Worm (Caenorhabditis elegans): ENCODE results near the gene qns-1.

The qns-1 gene

DNA sequence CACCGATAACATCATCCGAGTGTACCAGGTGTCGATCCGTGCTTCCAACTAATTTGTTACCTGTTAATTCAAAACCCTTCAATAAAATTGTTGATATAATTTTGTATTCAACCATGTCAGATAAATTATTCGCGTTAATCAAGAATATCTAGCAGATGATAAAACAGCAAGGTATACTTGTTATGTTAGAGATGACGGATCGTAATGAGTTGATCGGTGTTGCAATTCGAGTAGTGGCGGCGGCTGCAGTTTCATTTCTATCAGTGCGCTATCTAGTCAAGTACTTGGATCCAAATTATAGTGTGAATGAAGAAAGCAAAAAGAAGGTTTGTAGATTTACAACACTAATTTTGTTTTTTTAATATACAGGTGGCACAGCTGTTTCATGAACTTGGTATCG, 41.3 kb downstream of the qns-1 start, which contains the start of gene mspn-1:
Gene mspn-1 (plus strand): TSS at position 190 of the 400 bp plus-strand sequence.
- no peak for TF ChIP-seq unc-62 (GFP tag; optimal IDR thresholded peaks at IDR 0.05)

- TF ChIP-seq unc-62 (GFP tag; optimal IDR thresholded peaks at IDR 0.05): no peak
Measured at ce11 chrIV:10176252-10176730, 42.8 kb downstream of the qns-1 start, which contains the start of gene rack-1. Gene rack-1 (plus strand): TSS chrIV:10176680.

DNA sequence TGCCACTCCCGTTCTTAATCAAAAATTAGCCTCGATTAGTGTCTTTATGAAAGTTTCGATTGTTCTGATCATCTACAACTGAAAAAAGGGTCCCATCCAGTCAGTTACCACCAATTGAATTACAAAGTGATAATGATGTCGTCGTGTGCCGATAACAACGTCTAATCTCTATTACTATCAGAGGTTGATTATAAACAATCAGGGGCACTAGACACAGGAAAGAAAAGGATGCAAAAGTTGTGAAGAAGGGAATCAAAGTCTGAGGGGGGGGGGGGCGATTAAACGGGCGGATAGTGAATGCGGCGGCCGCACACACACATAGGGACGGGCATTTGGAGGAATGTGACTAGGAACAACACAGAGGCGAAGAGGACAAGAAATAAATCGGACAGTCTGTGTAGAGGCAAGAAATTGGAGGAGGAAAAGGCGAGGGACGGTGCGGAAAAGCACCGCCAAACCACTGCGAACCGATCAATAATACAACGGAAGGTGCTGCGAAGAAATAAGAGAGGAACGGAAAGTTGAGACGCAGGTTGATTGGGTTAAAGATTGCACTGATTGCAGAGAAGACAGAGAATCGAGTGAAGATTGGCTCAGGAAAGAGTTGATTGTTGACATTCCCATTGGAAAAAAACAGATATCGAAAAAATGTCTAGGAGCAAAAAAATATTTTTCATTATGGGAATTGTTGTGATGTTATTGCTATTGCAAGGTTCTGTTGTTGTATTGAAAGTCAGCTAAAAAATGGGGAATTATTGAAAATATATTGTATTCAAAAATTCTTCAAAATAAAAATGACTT, 44.0 kb downstream of the qns-1 start:
- no peak for TF ChIP-seq unc-62 (GFP tag; optimal IDR thresholded peaks at IDR 0.05)

DNA sequence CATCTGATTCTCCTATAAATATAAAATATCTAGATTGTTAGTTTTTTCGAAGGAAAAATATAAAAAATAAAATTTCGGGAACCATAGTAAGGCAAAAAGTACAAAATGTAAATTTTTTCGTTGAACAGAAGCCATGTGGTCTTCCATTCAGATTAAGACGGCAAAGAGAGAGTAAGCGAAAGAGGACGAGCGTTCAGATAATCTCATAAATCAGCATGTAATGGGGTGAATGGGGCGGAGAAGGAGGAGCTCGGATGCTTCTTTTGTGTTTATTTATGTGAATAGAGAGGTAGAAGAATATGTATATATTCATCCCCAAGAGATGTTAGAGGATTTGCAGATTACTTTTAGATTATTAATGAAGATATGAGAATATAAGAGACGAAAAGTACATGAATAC, 44.8 kb downstream of the qns-1 start, which contains the start of gene pxf-1:
Gene pxf-1 (minus strand): TSS at position 14 of the 400 bp plus-strand sequence.
- TF ChIP-seq unc-62 (GFP tag; optimal IDR thresholded peaks at IDR 0.05): no peak

DNA sequence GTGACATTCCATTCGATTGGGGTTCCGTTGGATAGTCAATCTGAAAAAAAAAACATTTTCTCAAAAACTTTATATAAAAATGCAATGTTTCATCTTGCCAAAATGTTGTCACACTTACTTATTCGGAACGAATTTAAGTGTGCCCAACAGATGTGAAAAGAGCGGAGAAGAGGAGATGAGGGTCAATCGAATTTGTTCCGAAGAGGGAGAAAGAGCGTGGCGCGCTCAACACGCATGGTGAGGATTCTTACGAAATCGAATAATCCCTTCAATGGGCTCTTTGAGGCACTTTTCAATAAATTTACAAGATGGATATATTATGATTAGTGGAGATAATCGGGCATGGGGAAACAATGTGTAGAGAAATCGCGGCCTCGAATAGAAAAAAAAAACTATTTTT, 48.3 kb downstream of the qns-1 start:
- TF ChIP-seq unc-62 (GFP tag; optimal IDR thresholded peaks at IDR 0.05): no peak

Measured in whole organism, dauer.